Worm (Caenorhabditis elegans) whole organism, early embryonic: ENCODE data around the gene pxl-1.

Experiments used
- B0310.2 ChIP-seq: sonication (generic microtip); optimal IDR thresholded peaks from 2 replicates; lab custom pipeline; 2016; ENCODE audit warnings: mild to moderate bottlenecking, missing genetic modification characterization, missing compliant biosample characterization
- F13C5.2 ChIP-seq: sonication (generic microtip); optimal IDR thresholded peaks from 2 replicates; lab custom pipeline; 2017; ENCODE audit warnings: mild to moderate bottlenecking, missing genetic modification characterization, inconsistent platforms, missing compliant biosample characterization
- aly-1 ChIP-seq: sonication (generic microtip); optimal IDR thresholded peaks from 2 replicates; lab custom pipeline; 2016; ENCODE audit warnings: missing genetic modification characterization, missing compliant biosample characterization
- ama-1 ChIP-seq: fragments of 150-350 bp; optimal IDR thresholded peaks from 2 replicates; lab custom pipeline; 2014
- ceh-13 ChIP-seq: fragments of 200-800 bp; sonication (Bioruptor generic); optimal IDR thresholded peaks from 2 replicates; lab custom pipeline; 2018; ENCODE audit warnings: mild to moderate bottlenecking, missing genetic modification characterization, missing compliant biosample characterization
- ceh-36 ChIP-seq: sonication (generic microtip); optimal IDR thresholded peaks from 2 replicates; lab custom pipeline; 2016; ENCODE audit warnings: missing genetic modification characterization, inconsistent platforms, missing compliant biosample characterization
- ets-7 ChIP-seq: sonication (generic microtip); optimal IDR thresholded peaks from 2 replicates; lab custom pipeline; 2016; ENCODE audit warnings: missing genotype, missing genetic modification characterization, missing compliant biosample characterization
- flt-1 ChIP-seq: fragments of 200-800 bp; sonication (Bioruptor generic); IDR thresholded peaks from 2 replicates; pipeline ENCODE4 v1.3.6; 2022; ENCODE audit warnings: missing genetic modification characterization, missing compliant biosample characterization
- hmbx-1 ChIP-seq: sonication (generic microtip); optimal IDR thresholded peaks from 2 replicates; lab custom pipeline; 2016; ENCODE audit warnings: mild to moderate bottlenecking, missing genetic modification characterization, missing compliant biosample characterization
- hmg-4 ChIP-seq: fragments of 200-800 bp; sonication (Bioruptor generic); optimal IDR thresholded peaks from 2 replicates; lab custom pipeline; 2018; ENCODE audit warnings: mild to moderate bottlenecking, missing genetic modification characterization, missing compliant biosample characterization
- hnd-1 ChIP-seq: sonication (generic microtip); optimal IDR thresholded peaks from 2 replicates; lab custom pipeline; 2016; ENCODE audit warnings: missing genetic modification characterization, missing compliant biosample characterization
- pes-1 ChIP-seq: fragments of 200-800 bp; sonication (Bioruptor generic); IDR thresholded peaks from 2 replicates; pipeline ENCODE4 v1.3.6; 2022; ENCODE audit warnings: missing genetic modification reagents, missing genetic modification characterization, missing compliant biosample characterization
- scrt-1 ChIP-seq: fragments of 200-800 bp; sonication (Bioruptor generic); IDR thresholded peaks from 2 replicates; pipeline ENCODE4 v1.3.6; 2022; ENCODE audit warnings: missing genetic modification characterization, missing compliant biosample characterization
- sea-1 ChIP-seq: fragments of 200-800 bp; sonication (Bioruptor generic); conservative IDR thresholded peaks from 2 replicates; pipeline ENCODE4 v1.3.6; 2022; ENCODE audit warnings: missing genetic modification characterization, missing compliant biosample characterization
- tbx-11 ChIP-seq: fragments of 200-800 bp; sonication (Bioruptor generic); IDR thresholded peaks from 2 replicates; pipeline ENCODE4 v1.3.6; 2022; ENCODE audit warnings: missing genetic modification characterization, missing compliant biosample characterization
- tbx-37 ChIP-seq: fragments of 200-800 bp; sonication (Bioruptor generic); conservative IDR thresholded peaks from 2 replicates; pipeline ENCODE4 v1.3.6; 2022; ENCODE audit warnings: missing genetic modification reagents, missing genetic modification characterization, missing compliant biosample characterization
- tra-4 ChIP-seq: sonication (generic microtip); optimal IDR thresholded peaks from 2 replicates; lab custom pipeline; 2017; ENCODE audit warnings: missing genetic modification characterization, missing compliant biosample characterization

pxl-1 gene

DNA sequence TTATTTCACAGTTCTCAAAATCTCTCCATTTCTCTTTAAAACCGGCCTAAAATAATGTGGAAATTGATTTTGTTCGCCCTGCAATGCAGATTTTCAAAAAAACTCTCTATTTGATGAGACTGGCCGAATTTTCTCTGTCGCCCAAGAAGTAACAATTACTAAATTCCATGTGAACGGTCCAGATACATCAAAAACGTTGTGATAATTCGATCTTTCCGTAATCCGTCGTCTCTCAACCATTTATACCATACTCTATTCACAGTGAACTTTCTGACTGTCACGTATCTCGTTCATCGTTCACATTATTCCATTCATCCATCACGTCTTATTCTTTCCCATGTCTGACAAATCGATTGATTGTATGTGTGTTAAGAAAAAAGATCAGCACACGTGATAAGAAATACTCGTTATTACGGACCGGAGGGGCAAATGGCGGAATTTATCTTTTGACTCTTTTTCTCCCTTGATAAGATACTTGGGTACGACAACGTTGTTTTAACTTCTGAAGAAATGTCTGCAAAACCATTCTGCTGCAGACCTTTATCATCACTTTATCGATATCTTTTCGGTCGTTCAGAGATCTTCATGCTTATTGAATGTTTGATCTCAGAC lies 25.4 kb upstream of the pxl-1 start:
- no peak for TF ChIP-seq F13C5.2 (tag; lab: Kevin White, UChicago)
- TF ChIP-seq sea-1 (GFP tag; lab: Robert Waterston, UW) = no peak
- TF ChIP-seq hnd-1 (tag; lab: Kevin White, UChicago) = no peak
- no peak for TF ChIP-seq aly-1 (tag; lab: Kevin White, UChicago)
- no peak for TF ChIP-seq ama-1 (lab: Kevin White, UChicago)
- no peak for TF ChIP-seq pes-1 (GFP tag; lab: Robert Waterston, UW)
- TF ChIP-seq flt-1 (GFP tag; lab: Robert Waterston, UW) = no peak
- TF ChIP-seq hmg-4 (GFP tag; lab: Kevin White, UChicago) = no peak
- TF ChIP-seq ceh-13 = no peak
- TF ChIP-seq hmbx-1 (tag; lab: Kevin White, UChicago) = no peak
- TF ChIP-seq tra-4 = no peak
- no peak for TF ChIP-seq tbx-37 (GFP tag; lab: Robert Waterston, UW)
- no peak for TF ChIP-seq ceh-36 (tag; lab: Kevin White, UChicago)
- TF ChIP-seq ets-7 (tag; lab: Kevin White, UChicago) = no peak
- TF ChIP-seq B0310.2 (tag; lab: Kevin White, UChicago) = no peak
- no peak for TF ChIP-seq tbx-11
- no peak for TF ChIP-seq scrt-1

DNA sequence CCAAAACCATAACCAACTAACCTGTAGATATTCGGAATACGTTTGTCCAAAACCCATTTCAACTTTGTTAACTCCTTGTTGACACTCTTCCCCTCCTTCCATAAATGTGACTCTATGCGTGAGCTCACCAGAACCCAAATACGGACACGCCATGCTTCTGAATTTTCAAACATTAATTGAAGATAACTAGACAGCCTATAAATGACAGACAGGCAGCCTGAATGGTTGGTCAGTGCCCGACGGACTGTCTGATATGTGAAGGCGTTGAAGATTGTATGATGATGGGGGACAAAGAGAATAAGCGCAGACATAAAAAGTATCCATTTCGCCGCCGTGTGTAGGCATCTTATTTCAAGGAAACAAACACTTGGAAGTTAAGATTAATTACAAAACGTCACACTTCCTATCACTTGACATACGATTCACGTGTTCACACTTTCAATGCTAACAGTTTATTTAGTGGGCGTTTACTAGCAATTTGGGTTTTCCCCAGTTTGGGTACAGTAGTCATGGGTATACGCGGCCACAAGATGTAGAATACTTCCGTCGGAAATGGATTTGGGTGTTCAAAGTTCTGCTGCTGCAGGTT lies 24.1 kb upstream of the pxl-1 start, which contains the start of the genes tdo-2 and C28H8.2:
Gene tdo-2 (minus strand): TSS at position 157 of the 589 bp plus-strand sequence.
Gene C28H8.2 (plus strand): TSS at position 524 of the 589 bp plus-strand sequence.
- TF ChIP-seq ceh-36 (tag; lab: Kevin White, UChicago) (no peak), tra-4 (no peak), ama-1 (lab: Kevin White, UChicago) (no peak), hnd-1 (tag; lab: Kevin White, UChicago) (no peak), tbx-11 (no peak), ets-7 (tag; lab: Kevin White, UChicago) (no peak), tbx-37 (GFP tag; lab: Robert Waterston, UW) (no peak), flt-1 (GFP tag; lab: Robert Waterston, UW) (no peak), sea-1 (GFP tag; lab: Robert Waterston, UW) (no peak), F13C5.2 (tag; lab: Kevin White, UChicago) (no peak), hmbx-1 (tag; lab: Kevin White, UChicago) (no peak), hmg-4 (GFP tag; lab: Kevin White, UChicago) (no peak), aly-1 (tag; lab: Kevin White, UChicago) (no peak), pes-1 (GFP tag; lab: Robert Waterston, UW) (no peak)

DNA sequence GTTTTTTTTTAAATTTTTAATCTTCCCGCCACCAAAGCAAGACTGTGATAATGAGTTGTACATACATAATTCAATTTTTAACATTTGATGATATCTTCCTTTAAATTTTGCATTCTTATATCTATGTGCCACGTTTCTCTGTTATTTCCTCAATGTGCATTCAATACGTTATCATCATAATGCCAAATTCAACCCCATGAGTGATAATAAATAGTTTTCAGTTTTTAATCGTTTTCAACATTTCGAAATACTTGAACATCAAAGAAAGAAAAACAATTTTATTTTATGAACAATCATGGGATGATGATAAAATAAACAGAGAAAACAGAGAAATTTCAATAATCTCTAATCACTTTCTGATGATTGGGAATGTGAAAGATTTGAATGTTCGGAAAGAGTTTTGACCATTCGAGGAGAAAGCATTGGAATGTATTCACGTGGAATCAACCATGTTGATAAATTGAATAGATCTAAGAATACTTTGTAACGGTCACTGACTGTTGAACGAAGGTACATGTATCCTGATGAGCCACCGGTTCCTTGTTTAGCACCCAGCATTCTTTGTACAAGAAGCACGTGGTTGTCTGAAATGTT lies 21.6 kb upstream of the pxl-1 start:
- TF ChIP-seq ceh-36 (tag; lab: Kevin White, UChicago) (no peak), ceh-13 (no peak), tbx-11 (no peak), flt-1 (GFP tag; lab: Robert Waterston, UW) (no peak)

DNA sequence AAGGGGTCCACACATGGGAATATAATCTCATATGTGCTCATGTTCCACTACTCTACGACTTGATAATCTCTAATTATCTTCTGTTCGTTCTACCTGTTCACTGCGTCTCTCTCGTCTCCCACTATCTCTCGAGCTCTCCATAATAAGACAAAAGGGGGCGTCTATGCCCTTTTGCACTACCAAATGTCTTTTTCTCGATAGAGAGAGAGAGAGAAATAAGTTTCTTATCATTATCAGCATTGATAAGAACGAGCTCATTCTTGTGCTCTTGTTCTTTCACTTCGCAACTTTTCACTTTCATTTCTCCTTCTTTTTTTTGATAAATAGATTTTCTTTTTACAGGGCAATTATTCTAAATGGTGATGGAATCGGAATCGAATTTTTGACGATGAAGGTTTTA lies 20.1 kb upstream of the pxl-1 start:
- no peak for TF ChIP-seq ama-1 (lab: Kevin White, UChicago)
- TF ChIP-seq B0310.2 (tag; lab: Kevin White, UChicago) = no peak
- TF ChIP-seq tbx-11 = no peak
- TF ChIP-seq tbx-37 (GFP tag; lab: Robert Waterston, UW) = no peak
- no peak for TF ChIP-seq scrt-1
- TF ChIP-seq flt-1 (GFP tag; lab: Robert Waterston, UW) = no peak
- TF ChIP-seq sea-1 (GFP tag; lab: Robert Waterston, UW) = no peak
- TF ChIP-seq ceh-36 (tag; lab: Kevin White, UChicago) = no peak
- no peak for TF ChIP-seq ets-7 (tag; lab: Kevin White, UChicago)
- no peak for TF ChIP-seq hmbx-1 (tag; lab: Kevin White, UChicago)

- TF ChIP-seq aly-1 (tag; lab: Kevin White, UChicago) (peak; percentile 23), tbx-11 (no peak)
These were observed 18.9 kb upstream of the pxl-1 start for ce11 chrIII:5914717-5915116.

- TF ChIP-seq aly-1 (tag; lab: Kevin White, UChicago) = no peak
- TF ChIP-seq ceh-13 = no peak
- TF ChIP-seq pes-1 (GFP tag; lab: Robert Waterston, UW) = no peak
- no peak for TF ChIP-seq tbx-11
These were observed 12.6 kb upstream of the pxl-1 start, which contains the start of gene C28H8.3 for ce11 chrIII:5908408-5908807. Gene C28H8.3, plus strand, starts transcription at chrIII:5908700.

DNA sequence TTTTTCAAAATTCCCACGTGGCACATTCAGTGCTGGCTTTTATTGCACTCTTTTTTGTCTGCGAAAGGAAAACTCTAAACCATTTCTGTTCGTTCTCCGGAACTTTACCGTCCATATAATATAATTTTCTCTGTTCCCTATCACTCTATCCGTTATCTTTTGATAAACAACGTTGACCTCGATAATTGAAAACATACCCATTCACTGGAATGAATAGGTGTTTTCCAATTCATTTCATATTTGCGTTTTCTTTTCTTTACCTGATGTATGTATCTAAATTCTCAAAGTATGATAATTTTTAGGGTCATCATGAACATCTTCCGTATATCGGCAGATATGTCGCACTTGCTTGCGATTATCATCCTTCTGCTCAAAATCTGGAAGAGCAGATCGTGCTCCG lies 10.9 kb upstream of the pxl-1 start, which contains the start of gene erd-2.2:
Gene erd-2.2 (plus strand): TSS at position 301 of the 400 bp plus-strand sequence.
- no peak for TF ChIP-seq F13C5.2 (tag; lab: Kevin White, UChicago)
- no peak for TF ChIP-seq ceh-13
- no peak for TF ChIP-seq tbx-37 (GFP tag; lab: Robert Waterston, UW)
- no peak for TF ChIP-seq pes-1 (GFP tag; lab: Robert Waterston, UW)
- TF ChIP-seq tbx-11 = no peak
- TF ChIP-seq aly-1 (tag; lab: Kevin White, UChicago) = no peak
- no peak for TF ChIP-seq hmbx-1 (tag; lab: Kevin White, UChicago)
- TF ChIP-seq ets-7 (tag; lab: Kevin White, UChicago) = no peak
- TF ChIP-seq hnd-1 (tag; lab: Kevin White, UChicago) = no peak
- no peak for TF ChIP-seq scrt-1
- no peak for TF ChIP-seq ama-1 (lab: Kevin White, UChicago)
- TF ChIP-seq sea-1 (GFP tag; lab: Robert Waterston, UW) = no peak
- TF ChIP-seq flt-1 (GFP tag; lab: Robert Waterston, UW) = no peak
- no peak for TF ChIP-seq hmg-4 (GFP tag; lab: Kevin White, UChicago)
